Fruit fly (Drosophila melanogaster): ENCODE data around the gene Mnn1.

Gene Mnn1

DNA sequence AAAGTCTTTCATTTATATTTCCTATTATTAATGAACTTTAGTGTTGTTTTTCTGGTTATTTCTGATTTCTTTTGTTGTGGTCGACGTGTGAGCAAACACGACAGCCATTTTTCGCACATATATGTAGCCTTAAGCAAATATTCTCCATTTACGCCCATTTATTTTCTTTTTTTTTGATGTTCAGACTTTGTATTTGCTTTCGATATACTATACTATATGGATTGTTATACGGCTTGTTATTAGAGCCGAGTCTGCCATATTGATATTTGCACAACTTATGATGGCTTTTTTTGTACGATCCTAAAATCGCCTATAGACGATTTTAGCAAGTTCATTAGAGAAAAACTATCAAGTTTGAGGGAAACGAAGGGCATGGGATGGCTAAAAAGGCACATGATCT is 8.4 kb upstream of the Mnn1 start:
- TF ChIP-seq brk (GFP tag; optimal IDR thresholded peaks at IDR 0.05) (no peak), OdsH (GFP tag; optimal IDR thresholded peaks at IDR 0.05) (peak; percentile 17)

DNA sequence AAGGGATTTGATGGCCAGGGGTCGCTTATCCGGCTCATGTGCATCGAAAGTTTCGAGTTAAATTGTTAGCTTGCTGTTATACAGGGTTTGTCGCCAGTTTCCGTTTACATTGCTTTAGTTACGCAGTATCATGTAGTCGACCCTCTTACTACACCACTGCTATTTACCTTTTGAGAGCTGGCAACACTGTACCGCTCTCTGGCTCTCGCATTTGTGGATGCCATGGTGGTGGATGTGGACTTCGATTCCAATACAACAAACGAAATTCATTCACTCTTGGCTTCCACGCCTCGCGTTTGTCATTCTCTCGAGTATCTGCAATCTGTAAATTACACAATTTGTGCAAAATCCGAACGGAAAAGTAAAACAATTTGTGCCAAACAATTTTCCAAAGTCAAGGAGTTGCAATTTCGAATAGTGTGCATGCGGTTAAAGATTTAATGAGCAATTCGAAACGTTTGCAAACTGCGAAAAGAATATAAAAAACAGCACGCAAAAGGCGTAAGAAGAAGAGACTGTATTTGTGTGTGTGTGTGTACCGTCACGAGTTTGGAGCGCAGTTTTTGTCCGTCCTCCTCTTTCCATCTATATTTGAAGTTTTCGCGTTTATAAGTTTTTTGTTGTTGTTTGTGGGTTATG is 7.0 kb upstream of the Mnn1 start:
- no peak for TF ChIP-seq Vsx2 (GFP tag; optimal IDR thresholded peaks at IDR 0.05; ENCODE audit: partially characterized antibody)
- peak; percentile 13 for TF ChIP-seq brk (GFP tag; optimal IDR thresholded peaks at IDR 0.05)
- peak; percentile 78 for TF ChIP-seq woc (GFP tag; optimal IDR thresholded peaks at IDR 0.05)
- no peak for TF ChIP-seq Hr78 (GFP tag; optimal IDR thresholded peaks at IDR 0.05)
- no peak for TF ChIP-seq jim (GFP tag; optimal IDR thresholded peaks at IDR 0.05)
- TF ChIP-seq sage (GFP tag; optimal IDR thresholded peaks at IDR 0.05), result no peak
- TF ChIP-seq sv (GFP tag; optimal IDR thresholded peaks at IDR 0.05), result no peak
- TF ChIP-seq br (GFP tag; optimal IDR thresholded peaks at IDR 0.05), result no peak
- no peak for TF ChIP-seq Dfd (GFP tag; optimal IDR thresholded peaks at IDR 0.05)
- no peak for TF ChIP-seq Abd-B (GFP tag; optimal IDR thresholded peaks at IDR 0.05)
- TF ChIP-seq Rel (GFP tag; optimal IDR thresholded peaks at IDR 0.05), result no peak
- peak; percentile 41 for TF ChIP-seq Rel (tag; optimal IDR thresholded peaks at IDR 0.05)
- peak; percentile 16 for TF ChIP-seq h (GFP tag; optimal IDR thresholded peaks at IDR 0.05)
- no peak for TF ChIP-seq OdsH (GFP tag; optimal IDR thresholded peaks at IDR 0.05)
- TF ChIP-seq foxo (GFP tag; optimal IDR thresholded peaks at IDR 0.05), result peak; percentile 1 to 15
- TF ChIP-seq fru (GFP tag; optimal IDR thresholded peaks at IDR 0.05), result peak; percentile 1
- TF ChIP-seq GATAd (GFP tag; optimal IDR thresholded peaks at IDR 0.05), result no peak
- peak in 1 of 2 experiments; percentile 39 for TF ChIP-seq dl (GFP tag; optimal IDR thresholded peaks at IDR 0.05; ENCODE audit: insufficient read depth in 1 of 2, partially characterized antibody in 2 of 2)
- TF ChIP-seq Myc (optimal IDR thresholded peaks at IDR 0.05), result no peak
- no peak for TF ChIP-seq Mio (GFP tag; optimal IDR thresholded peaks at IDR 0.05)
- TF ChIP-seq HLH106 (tag; optimal IDR thresholded peaks at IDR 0.05), result peak; percentile 5
- TF ChIP-seq pan (optimal IDR thresholded peaks at IDR 0.05), result no peak
- no peak for TF ChIP-seq dmrt93B (GFP tag; optimal IDR thresholded peaks at IDR 0.05)
- TF ChIP-seq CG9705 (GFP tag; optimal IDR thresholded peaks at IDR 0.05), result no peak
- no peak for TF ChIP-seq dsf (GFP tag; optimal IDR thresholded peaks at IDR 0.05; ENCODE audit: borderline replicate concordance)
- no peak for TF ChIP-seq N (GFP tag; optimal IDR thresholded peaks at IDR 0.05)
- no peak for TF ChIP-seq rgr (GFP tag; optimal IDR thresholded peaks at IDR 0.05)
- TF ChIP-seq Hr83 (GFP tag; optimal IDR thresholded peaks at IDR 0.05; ENCODE audit: poor library complexity, severe bottlenecking), result peak; percentile 67
- no peak for TF ChIP-seq lola (GFP tag; optimal IDR thresholded peaks at IDR 0.05)
- TF ChIP-seq usp (GFP tag; optimal IDR thresholded peaks at IDR 0.05), result no peak
- peak; percentile 37 for TF ChIP-seq psq (GFP tag; optimal IDR thresholded peaks at IDR 0.05)
- no peak for TF ChIP-seq Jra (GFP tag; optimal IDR thresholded peaks at IDR 0.05)
- peak; percentile 60 for TF ChIP-seq Sp1 (GFP tag; optimal IDR thresholded peaks at IDR 0.05)
- TF ChIP-seq Hnf4 (GFP tag; optimal IDR thresholded peaks at IDR 0.05), result peak; percentile 65
- TF ChIP-seq Dif (GFP tag; optimal IDR thresholded peaks at IDR 0.05; ENCODE audit: partially characterized antibody), result peak; percentile 60
- TF ChIP-seq CrebA (GFP tag; optimal IDR thresholded peaks at IDR 0.05; ENCODE audit: borderline replicate concordance), result no peak
- no peak for TF ChIP-seq CG32264 (GFP tag; optimal IDR thresholded peaks at IDR 0.05)
- no peak for TF ChIP-seq tai (GFP tag; optimal IDR thresholded peaks at IDR 0.05)
- TF ChIP-seq ey (GFP tag; optimal IDR thresholded peaks at IDR 0.05), result no peak

DNA sequence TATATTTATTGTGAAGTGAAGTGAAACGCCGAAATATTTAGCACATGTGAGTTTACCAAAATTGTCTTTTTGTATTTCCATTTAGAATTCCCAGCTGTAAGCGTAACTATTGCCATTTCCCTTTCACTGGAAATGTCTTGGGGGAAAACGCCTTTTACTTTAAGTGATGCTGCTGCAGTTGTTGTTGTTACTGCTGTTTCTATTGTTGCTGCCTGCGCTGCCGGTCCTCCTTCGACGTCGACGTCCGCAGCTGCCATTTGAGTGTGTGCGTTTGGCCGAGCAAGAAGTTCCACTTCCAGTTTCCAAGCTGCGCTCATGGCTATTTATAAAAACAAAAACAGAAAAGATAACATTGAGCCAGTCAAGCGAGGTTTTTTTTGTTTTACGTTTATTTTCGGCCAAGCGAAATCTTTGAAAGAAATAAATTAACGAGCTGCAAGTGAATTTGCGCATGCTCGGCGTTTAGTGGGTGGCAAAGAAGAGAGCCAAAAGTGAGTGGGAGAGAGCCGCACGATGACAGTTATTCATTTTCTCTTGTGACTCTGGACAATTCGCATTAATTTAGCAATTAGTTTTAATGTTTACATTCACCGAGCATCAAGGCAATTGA is 6.3 kb upstream of the Mnn1 start:
- TF ChIP-seq Dif (GFP tag; optimal IDR thresholded peaks at IDR 0.05; ENCODE audit: partially characterized antibody) (no peak), woc (GFP tag; optimal IDR thresholded peaks at IDR 0.05) (no peak), lola (GFP tag; optimal IDR thresholded peaks at IDR 0.05) (no peak), dsf (GFP tag; optimal IDR thresholded peaks at IDR 0.05; ENCODE audit: borderline replicate concordance) (no peak)
